Fruit fly (Drosophila melanogaster) whole organism, embryonic: Measurements from ENCODE around the gene CG16812.
A peak's percentile ranks its signal among the peaks of the same experiment; 100 is the strongest.

Source experiments
- Ada2b ChIP-seq: fragments of 200-800 bp; sonication (Bioruptor generic); IDR thresholded peaks from 2 replicates; pipeline ENCODE4 v1.3.6; 2022; ENCODE audit warnings: missing biosample characterization, missing genetic modification characterization
- Atf6 ChIP-seq: fragments of 200-800 bp; sonication (Bioruptor generic); IDR thresholded peaks from 2 replicates; pipeline ENCODE4 v1.3.6; 2022; ENCODE audit warnings: missing biosample characterization, missing genetic modification characterization
- Awh ChIP-seq: fragments of 200-800 bp; sonication (Bioruptor generic); IDR thresholded peaks from 2 replicates; pipeline ENCODE4, ENCODE4 v1.3.6; 2022; ENCODE audit warnings: missing biosample characterization, missing genetic modification characterization
- BEAF-32 ChIP-seq: fragments of 200-800 bp; sonication (Bioruptor generic); optimal IDR thresholded peaks from 3 replicates; lab custom pipeline; 2017; ENCODE audit warnings: missing biosample characterization, missing genetic modification characterization, mild to moderate bottlenecking, moderate library complexity, missing genetic modification reagents
- CG10267 ChIP-seq: fragments of 200-800 bp; sonication (Bioruptor generic); optimal IDR thresholded peaks from 2 replicates; lab custom pipeline; 2018; ENCODE audit warnings: missing biosample characterization, mild to moderate bottlenecking, missing genetic modification characterization, moderate library complexity
- CG11093 ChIP-seq: fragments of 200-800 bp; sonication (Bioruptor generic); IDR thresholded peaks from 3 replicates; pipeline ENCODE4 v1.3.6; 2022; ENCODE audit warnings: missing biosample characterization, missing genetic modification characterization
- CG11696 ChIP-seq: fragments of 200-800 bp; sonication (Bioruptor generic); IDR thresholded peaks from 2 replicates; pipeline ENCODE4 v1.3.6; 2022; ENCODE audit warnings: missing biosample characterization, missing genetic modification characterization
- CG12391 ChIP-seq: fragments of 200-800 bp; sonication (Bioruptor generic); optimal IDR thresholded peaks from 3 replicates; lab custom pipeline; 2018; ENCODE audit warnings: missing biosample characterization, mild to moderate bottlenecking, missing genetic modification characterization, moderate library complexity
- CG14014 ChIP-seq: fragments of 200-800 bp; sonication (Bioruptor generic); IDR thresholded peaks from 2 replicates; pipeline ENCODE4 v1.3.6; 2022; ENCODE audit warnings: missing biosample characterization, missing genetic modification characterization
- CG2116 ChIP-seq: fragments of 200-800 bp; sonication (Bioruptor generic); optimal IDR thresholded peaks from 3 replicates; lab custom pipeline; 2018; ENCODE audit warnings: missing biosample characterization, mild to moderate bottlenecking, missing genetic modification characterization
- CG2199 ChIP-seq: fragments of 200-800 bp; sonication (Bioruptor generic); IDR thresholded peaks from 3 replicates; pipeline ENCODE4 v1.3.6; 2022; ENCODE audit warnings: missing biosample characterization, missing genetic modification characterization
- CG2202 ChIP-seq: fragments of 200-800 bp; sonication (Bioruptor generic); optimal IDR thresholded peaks from 2 replicates; lab custom pipeline; 2018; ENCODE audit warnings: missing biosample characterization, mild to moderate bottlenecking, missing genetic modification characterization
- CG31365 ChIP-seq: fragments of 200-800 bp; sonication (Bioruptor generic); optimal IDR thresholded peaks from 2 replicates; lab custom pipeline; 2018; ENCODE audit warnings: missing biosample characterization, mild to moderate bottlenecking, missing genetic modification characterization
- CG3407 ChIP-seq: fragments of 200-800 bp; sonication (Bioruptor generic); optimal IDR thresholded peaks from 2 replicates; lab custom pipeline; 2018; ENCODE audit warnings: missing biosample characterization, mild to moderate bottlenecking, missing genetic modification characterization
- CG34422 ChIP-seq: fragments of 200-800 bp; sonication (Bioruptor generic); IDR thresholded peaks from 3 replicates; pipeline ENCODE4 v1.3.6; 2022; ENCODE audit warnings: missing biosample characterization, missing genetic modification characterization
- CG42726 ChIP-seq: fragments of 200-800 bp; sonication (Bioruptor generic); IDR thresholded peaks from 2 replicates; pipeline ENCODE4 v1.3.6; 2022; ENCODE audit warnings: missing biosample characterization, missing genetic modification characterization; ENCODE audit not compliant: partially characterized antibody
- CG43689 ChIP-seq: fragments of 200-800 bp; sonication (Bioruptor generic); IDR thresholded peaks from 2 replicates; pipeline ENCODE4 v1.3.6; 2022; ENCODE audit warnings: missing biosample characterization, missing genetic modification characterization
- CG5245 ChIP-seq: fragments of 200-800 bp; sonication (Bioruptor generic); optimal IDR thresholded peaks from 3 replicates; lab custom pipeline; 2016; ENCODE audit warnings: missing biosample characterization, missing genetic modification characterization
- CG8089 ChIP-seq: fragments of 200-800 bp; sonication (Bioruptor generic); optimal IDR thresholded peaks from 3 replicates; lab custom pipeline; 2016; ENCODE audit warnings: missing biosample characterization, missing genetic modification characterization
- CG8388 ChIP-seq: fragments of 200-800 bp; sonication (Bioruptor generic); optimal IDR thresholded peaks from 2 replicates; lab custom pipeline; 2019; ENCODE audit warnings: missing biosample characterization, mild to moderate bottlenecking, missing genetic modification characterization, moderate library complexity
- CG8478 ChIP-seq: fragments of >200 bp; optimal IDR thresholded peaks from 2 replicates; lab custom pipeline; 2018
- Dbx ChIP-seq: fragments of 200-800 bp; sonication (Bioruptor generic); IDR thresholded peaks from 3 replicates; pipeline ENCODE4 v1.3.6; 2022; ENCODE audit warnings: missing biosample characterization, missing genetic modification characterization
- E2f2 ChIP-seq: fragments of 200-800 bp; sonication (Bioruptor generic); IDR thresholded peaks from 2 replicates; pipeline ENCODE4 v1.3.6; 2022; ENCODE audit warnings: missing biosample characterization, missing genetic modification characterization
- Elba2 ChIP-seq: fragments of 200-800 bp; sonication (Bioruptor generic); optimal IDR thresholded peaks from 3 replicates; lab custom pipeline; 2016; ENCODE audit warnings: missing biosample characterization, missing genetic modification characterization
- Hey ChIP-seq: fragments of 200-800 bp; sonication (Bioruptor generic); optimal IDR thresholded peaks from 3 replicates; lab custom pipeline; 2018; ENCODE audit warnings: missing biosample characterization, mild to moderate bottlenecking, missing genetic modification characterization
- Mad ChIP-seq: fragments of 200-800 bp; sonication (Bioruptor generic); optimal IDR thresholded peaks from 2 replicates; lab custom pipeline; 2016; ENCODE audit warnings: missing biosample characterization, missing genetic modification characterization
- Mrtf ChIP-seq: fragments of 200-800 bp; sonication (Bioruptor generic); IDR thresholded peaks from 3 replicates; pipeline ENCODE4 v1.3.6; 2022; ENCODE audit warnings: missing biosample characterization, missing genetic modification characterization
- NC2β ChIP-seq: fragments of 200-800 bp; sonication (Bioruptor generic); optimal IDR thresholded peaks from 2 replicates; lab custom pipeline; 2016; ENCODE audit warnings: missing biosample characterization, missing genetic modification characterization
- PHDP ChIP-seq: fragments of 200-800 bp; sonication (Bioruptor generic); optimal IDR thresholded peaks from 3 replicates; lab custom pipeline; 2018; ENCODE audit warnings: missing biosample characterization, mild to moderate bottlenecking, missing genetic modification characterization, moderate library complexity
- Ravus ChIP-seq: fragments of 200-800 bp; sonication (Bioruptor generic); IDR thresholded peaks from 2 replicates; pipeline ENCODE4 v1.3.6; 2022; ENCODE audit warnings: missing biosample characterization, missing genetic modification characterization
- Ssrp ChIP-seq: fragments of 200-800 bp; sonication (Bioruptor generic); optimal IDR thresholded peaks from 2 replicates; lab custom pipeline; 2018; ENCODE audit warnings: missing biosample characterization, mild to moderate bottlenecking, missing genetic modification characterization, moderate library complexity
- Tbp ChIP-seq: fragments of >200 bp; optimal IDR thresholded peaks from 2 replicates; lab custom pipeline; 2018; ENCODE audit warnings: missing biosample characterization, missing genetic modification characterization
- cg ChIP-seq: fragments of 200-800 bp; sonication (Bioruptor generic); optimal IDR thresholded peaks from 3 replicates; lab custom pipeline; 2019; ENCODE audit warnings: missing biosample characterization, mild to moderate bottlenecking, missing genetic modification characterization, moderate library complexity
- crc ChIP-seq: fragments of 200-800 bp; sonication (Bioruptor generic); optimal IDR thresholded peaks from 2 replicates; lab custom pipeline; 2016; ENCODE audit warnings: missing biosample characterization, missing genetic modification characterization
- emc ChIP-seq: fragments of 200-800 bp; sonication (Bioruptor generic); optimal IDR thresholded peaks from 2 replicates; lab custom pipeline; 2016; ENCODE audit warnings: missing biosample characterization, missing genetic modification characterization
- fd102C ChIP-seq: fragments of 200-800 bp; sonication (Bioruptor generic); optimal IDR thresholded peaks from 2 replicates; lab custom pipeline; 2018; ENCODE audit warnings: missing biosample characterization, mild to moderate bottlenecking, missing genetic modification characterization, moderate library complexity
- grau ChIP-seq: fragments of 200-800 bp; optimal IDR thresholded peaks from 3 replicates; lab custom pipeline; 2019; ENCODE audit warnings: missing biosample characterization, mild to moderate bottlenecking, missing genetic modification characterization, moderate library complexity
- nmo ChIP-seq: fragments of 200-800 bp; sonication (Bioruptor generic); optimal IDR thresholded peaks from 2 replicates; lab custom pipeline; 2018; ENCODE audit warnings: missing biosample characterization, mild to moderate bottlenecking, missing genetic modification characterization, moderate library complexity
- pan ChIP-seq, 4 experiments: fragments of >200 bp in 3 of 4; fragments of 200-800 bp in 1 of 4; sonication (Bioruptor generic) in 1 of 4; optimal IDR thresholded peaks in 3 of 4; IDR thresholded peaks in 1 of 4; 2 replicates each; pipeline versions ENCODE4 v1.3.6 to Lab custom; 2017 to 2022; ENCODE audit warnings: missing biosample characterization in 2 of 4, missing genetic modification characterization in 2 of 4, mixed read lengths in 1 of 4
- sens-2 ChIP-seq: fragments of 200-800 bp; sonication (Bioruptor generic); IDR thresholded peaks from 2 replicates; pipeline ENCODE4 v1.3.6; 2022; ENCODE audit warnings: missing biosample characterization, missing genetic modification characterization
- sima ChIP-seq: fragments of 200-800 bp; sonication (Bioruptor generic); optimal IDR thresholded peaks from 2 replicates; lab custom pipeline; 2016; ENCODE audit warnings: missing biosample characterization, missing genetic modification characterization
- slou ChIP-seq: fragments of 200-800 bp; sonication (Bioruptor generic); optimal IDR thresholded peaks from 3 replicates; lab custom pipeline; 2016; ENCODE audit warnings: missing biosample characterization, missing genetic modification characterization
- so ChIP-seq: fragments of 200-800 bp; sonication (Bioruptor generic); IDR thresholded peaks from 3 replicates; pipeline ENCODE4 v1.3.6; 2022; ENCODE audit warnings: missing biosample characterization, missing genetic modification characterization
- sqz ChIP-seq: fragments of 200-800 bp; sonication (Bioruptor generic); optimal IDR thresholded peaks from 3 replicates; lab custom pipeline; 2018; ENCODE audit warnings: missing biosample characterization, mild to moderate bottlenecking, missing genetic modification characterization
- tgo ChIP-seq: fragments of 200-800 bp; sonication (Bioruptor generic); IDR thresholded peaks from 3 replicates; pipeline ENCODE4 v1.3.6; 2022; ENCODE audit warnings: missing biosample characterization, missing genetic modification characterization
- ttk ChIP-seq: fragments of 200-800 bp; sonication (Bioruptor generic); IDR thresholded peaks from 2 replicates; pipeline ENCODE4 v2.1.2; 2022; ENCODE audit warnings: missing biosample characterization, missing genetic modification characterization
- twi ChIP-seq: fragments of 200-800 bp; optimal IDR thresholded peaks from 2 replicates; lab custom pipeline; 2019; ENCODE audit warnings: missing biosample characterization, mild to moderate bottlenecking, missing genetic modification characterization, moderate library complexity
- unc-4 ChIP-seq: fragments of 200-800 bp; sonication (Bioruptor generic); IDR thresholded peaks from 2 replicates; pipeline ENCODE4 v1.3.6; 2022; ENCODE audit warnings: missing biosample characterization, missing genetic modification characterization; ENCODE audit not compliant: partially characterized antibody
- yki ChIP-seq: fragments of >200 bp; optimal IDR thresholded peaks from 3 replicates; lab custom pipeline; 2018
- zen ChIP-seq: fragments of 200-800 bp; sonication (Bioruptor generic); optimal IDR thresholded peaks from 3 replicates; lab custom pipeline; 2018; ENCODE audit warnings: missing biosample characterization, mild to moderate bottlenecking, missing genetic modification characterization, moderate library complexity

The CG16812 gene

DNA sequence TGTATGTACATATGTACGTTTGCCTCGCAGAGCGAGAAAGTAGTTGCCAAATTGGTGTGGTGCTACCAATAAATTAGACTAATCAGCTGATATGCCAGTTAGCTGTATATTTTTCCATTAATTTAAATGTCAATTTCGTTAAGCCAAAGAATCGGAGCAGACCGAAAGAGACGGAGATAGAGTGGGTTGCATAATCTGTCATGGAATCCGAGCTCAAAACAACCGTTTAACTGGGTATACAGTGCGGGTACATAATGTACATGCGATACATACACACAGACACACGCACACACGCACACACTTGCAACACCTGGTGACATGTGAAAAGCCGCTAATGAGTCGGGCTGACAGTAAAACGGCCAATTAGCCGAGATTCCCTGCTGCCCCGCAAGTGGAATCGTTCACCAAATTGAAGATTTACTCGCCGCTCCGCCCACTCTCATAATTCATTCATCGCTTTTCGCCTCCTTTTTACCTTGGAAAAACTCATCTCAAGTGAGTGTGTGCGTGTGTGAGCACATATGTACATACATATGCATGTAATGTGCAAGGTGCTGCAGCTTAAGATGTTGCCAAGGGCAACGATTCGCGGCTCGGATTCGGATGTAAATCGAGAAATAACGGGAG lies 31.2 kb upstream of the CG16812 start (continued):
- TF ChIP-seq Dbx (no peak), fd102C (GFP tag; lab: Kevin White, UChicago) (no peak), CG8388 (no peak), CG8478 (peak; percentile 79), NC2β (no peak), cg (GFP tag; lab: Kevin White, UChicago) (peak; percentile 90), Ada2b (GFP tag; lab: Robert Waterston, UW) (no peak), CG3407 (GFP tag; lab: Kevin White, UChicago) (no peak), CG8089 (no peak), CG2199 (GFP tag; lab: Robert Waterston, UW) (no peak), Elba2 (peak; percentile 15), CG34422 (GFP tag; lab: Robert Waterston, UW) (0 out of 3 replicates have a peak, but pooled peaks have one; percentile 45)

DNA sequence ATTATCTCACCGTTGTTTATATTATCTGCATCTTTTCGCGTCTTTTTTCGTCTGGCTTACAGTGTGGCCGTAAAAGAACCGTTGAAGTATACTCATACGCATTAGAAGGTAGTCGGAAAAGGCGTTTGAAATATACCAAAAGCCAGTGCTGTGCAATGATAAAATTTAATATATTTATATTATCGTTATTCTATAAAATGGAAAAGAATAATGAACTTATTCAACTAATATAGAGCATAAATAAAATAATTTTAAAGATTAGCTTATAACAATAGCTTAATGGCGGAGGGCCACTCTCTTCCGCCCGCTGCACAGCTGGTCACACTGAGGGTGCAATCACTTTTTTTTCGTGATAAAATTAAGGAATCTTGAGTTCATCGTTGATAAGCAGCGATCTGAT lies 30.5 kb upstream of the CG16812 start, which contains the start of the genes CG16974 and Edem2:
Gene CG16974 (minus strand): TSS at position 86 of the 400 bp plus-strand sequence.
Gene Edem2 (plus strand): TSS at position 308 of the 400 bp plus-strand sequence.
- TF ChIP-seq CG42726 (GFP tag; lab: Robert Waterston, UW) (no peak), zen (peak; percentile 85), tgo (peak; percentile 81), Mrtf (peak; percentile 52; the same call in 1 of the 3 replicates), slou (GFP tag; lab: Kevin White, UChicago) (peak; percentile 70), pan (optimal IDR thresholded peaks at IDR 0.05; lab: Kevin White, UChicago) (no peak), pan (GFP tag; optimal IDR thresholded peaks at IDR 0.05 in 1 of 2, IDR thresholded peaks at IDR 0.05 in 1 of 2) (peak in 1 of 2 experiments; percentile 82), Awh (GFP tag; lab: Robert Waterston, UW) (peak; percentile 55), sens-2 (GFP tag; lab: Robert Waterston, UW) (no peak), Dbx (peak; percentile 59; the same call in 2 of the 3 replicates), CG43689 (GFP tag; lab: Robert Waterston, UW) (no peak), ttk (GFP tag; lab: Robert Waterston, UW) (peak; percentile 60), so (GFP tag; lab: Robert Waterston, UW) (peak; percentile 31; the same call in 1 of the 3 replicates), Tbp (no peak), CG14014 (GFP tag; lab: Robert Waterston, UW) (peak; percentile 72), emc (no peak), CG2116 (GFP tag; lab: Kevin White, UChicago) (peak; percentile 74), nmo (GFP tag; lab: Kevin White, UChicago) (peak; percentile 84), Mad (GFP tag; lab: Kevin White, UChicago) (peak; percentile 54), CG10267 (tag; lab: Kevin White, UChicago) (peak; percentile 97), Hey (tag; lab: Kevin White, UChicago) (no peak), crc (GFP tag; lab: Kevin White, UChicago) (no peak), PHDP (tag; lab: Kevin White, UChicago) (no peak), Atf6 (peak; percentile 70; the same call in 1 of the 2 replicates), sqz (GFP tag; lab: Kevin White, UChicago) (no peak), CG5245 (peak; percentile 51), CG11093 (GFP tag; lab: Robert Waterston, UW) (peak; percentile 65; the same call in 2 of the 3 replicates), CG2202 (peak; percentile 42), grau (tag; lab: Kevin White, UChicago) (peak; percentile 73), CG11696 (GFP tag; lab: Robert Waterston, UW) (no peak), unc-4 (no peak), CG31365 (tag; lab: Kevin White, UChicago) (no peak), E2f2 (peak; percentile 52), Ravus (GFP tag; lab: Robert Waterston, UW) (peak; percentile 13; the same call in 1 of the 2 replicates), twi (tag; lab: Kevin White, UChicago) (no peak), CG12391 (tag; lab: Kevin White, UChicago) (peak; percentile 91), yki (no peak), BEAF-32 (GFP tag; lab: Kevin White, UChicago) (peak; percentile 56), Ssrp (tag; lab: Kevin White, UChicago) (peak; percentile 60), sima (GFP tag; lab: Kevin White, UChicago) (no peak)
